Fruit fly (Drosophila melanogaster) whole organism: ENCODE measurements around the gene mRpS33.

Source experiments
- CG8478 ChIP-seq: fragments of >200 bp; optimal IDR thresholded peaks from 2 replicates; lab custom pipeline; 2018; ENCODE audit warnings: inconsistent platforms
- Dll ChIP-seq: fragments of >200 bp; optimal IDR thresholded peaks from 2 replicates; lab custom pipeline; 2017
- EcR ChIP-seq, 2 experiments: fragments of >200 bp; optimal IDR thresholded peaks; 2 replicates each; lab custom pipeline; 2017; ENCODE audit warnings: missing biosample characterization in 2 of 2, missing genetic modification characterization in 2 of 2, missing genetic modification reagents in 2 of 2

DNA sequence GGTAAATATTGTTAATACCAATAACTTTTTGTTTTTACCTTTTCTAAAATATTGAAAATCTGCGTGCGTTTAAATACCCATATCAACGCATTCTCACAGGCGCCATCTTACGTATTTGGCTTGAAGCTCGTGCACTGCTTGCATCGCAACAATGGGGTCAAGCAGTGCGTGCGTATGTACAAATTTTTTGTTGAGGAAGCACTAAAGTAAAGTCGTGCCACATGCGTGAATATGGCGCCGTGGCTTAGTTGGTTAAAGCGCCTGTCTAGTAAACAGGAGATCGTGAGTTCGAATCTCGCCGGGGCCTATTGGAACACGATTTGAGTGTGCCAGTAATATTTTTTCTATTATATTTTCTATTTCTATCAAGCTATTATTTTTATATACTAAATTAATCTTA lies 4.7 kb downstream of the mRpS33 start:
- no peak for TF ChIP-seq Dll
- no peak for TF ChIP-seq CG8478
- no peak for TF ChIP-seq EcR (GFP tag; optimal IDR thresholded peaks at IDR 0.05; lab: Kevin White, UChicago)
